Worm (Caenorhabditis elegans): Measurements from ENCODE around the gene atgp-2.

ce11 chrII:14610492-14611142, 33.3 kb downstream of the atgp-2 start:
- TF ChIP-seq F13C5.2 (tag; optimal IDR thresholded peaks at IDR 0.05) (no peak), sea-1 (GFP tag; conservative IDR thresholded peaks at IDR 0.05) (no peak), hmbx-1 (tag; optimal IDR thresholded peaks at IDR 0.05) (no peak), ets-7 (tag; optimal IDR thresholded peaks at IDR 0.05) (no peak), aly-1 (tag; optimal IDR thresholded peaks at IDR 0.05) (no peak), tra-4 (tag; optimal IDR thresholded peaks at IDR 0.05) (no peak), ceh-13 (GFP tag; optimal IDR thresholded peaks at IDR 0.05) (no peak), ceh-36 (tag; optimal IDR thresholded peaks at IDR 0.05) (no peak), ama-1 (optimal IDR thresholded peaks at IDR 0.05) (no peak), B0310.2 (tag; optimal IDR thresholded peaks at IDR 0.05) (no peak)

Data from whole organism, early embryonic.